Worm (Caenorhabditis elegans): ENCODE measurements around the gene dct-8.
"Not testable (repeated sequence)": the region's sequence is repeated elsewhere in the genome, so short reads cannot be mapped to it uniquely, and the experiment has no call there.

dct-8 gene

DNA sequence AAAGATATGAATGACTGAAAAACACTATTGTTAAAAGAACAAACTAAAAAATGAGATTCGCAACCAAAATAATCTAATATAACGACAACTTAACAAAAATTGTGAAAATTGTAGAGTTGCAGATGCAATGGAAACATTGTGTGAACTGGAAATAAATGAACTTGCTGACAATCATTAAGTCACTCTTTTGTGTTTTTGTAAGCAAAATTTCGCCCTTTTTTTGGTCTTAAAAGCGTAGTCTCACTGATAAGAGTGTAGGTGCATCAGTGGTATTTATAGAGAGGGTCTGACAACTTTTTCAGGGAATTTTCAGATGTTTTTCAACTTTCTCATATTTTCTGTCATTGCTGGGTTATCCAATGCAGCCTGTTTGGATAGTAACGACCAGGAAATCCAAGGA, 31.2 kb downstream of the dct-8 start, which contains the start of gene clec-68:
Gene clec-68, plus strand, starts transcription at position 301 of the 400 bp plus-strand sequence.
- TF ChIP-seq nhr-129 (tag; optimal IDR thresholded peaks at IDR 0.05) (no peak), elt-3 (tag; optimal IDR thresholded peaks at IDR 0.05) (no peak), mab-5 (tag; optimal IDR thresholded peaks at IDR 0.05) (no peak), mdl-1 (tag; optimal IDR thresholded peaks at IDR 0.05) (no peak), lin-13 (GFP tag; optimal IDR thresholded peaks at IDR 0.05) (no peak), unc-62 (GFP tag; optimal IDR thresholded peaks at IDR 0.05) (no peak), nhr-10 (tag; optimal IDR thresholded peaks at IDR 0.05) (no peak), dmd-4 (tag; optimal IDR thresholded peaks at IDR 0.05) (no peak), ceh-82 (tag; optimal IDR thresholded peaks at IDR 0.05) (no peak), nhr-6 (tag; optimal IDR thresholded peaks at IDR 0.05) (no peak), sma-9 (GFP tag; optimal IDR thresholded peaks at IDR 0.05) (no peak), sma-9 (tag; optimal IDR thresholded peaks at IDR 0.05) (no peak), ZK546.5 (tag; optimal IDR thresholded peaks at IDR 0.05) (no peak), gmeb-1 (tag; optimal IDR thresholded peaks at IDR 0.05) (no peak)

DNA sequence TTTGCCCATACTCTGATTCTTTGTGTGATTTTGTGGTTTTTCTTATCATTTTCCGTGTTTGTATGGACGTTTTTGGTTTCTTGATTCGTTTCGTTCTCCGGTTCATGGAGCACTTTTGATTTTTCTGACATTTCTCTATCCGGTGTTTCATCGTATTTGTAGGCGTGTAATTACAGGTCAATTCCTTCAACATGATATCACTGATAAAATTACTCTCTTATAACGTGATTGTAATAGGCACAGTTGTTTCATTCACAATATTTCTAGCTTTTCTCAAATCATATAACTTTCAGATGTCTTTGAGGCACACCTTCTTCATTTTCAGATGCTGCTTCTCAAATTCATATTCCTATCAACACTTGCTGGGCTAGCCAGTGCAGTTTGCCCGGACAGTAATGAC, 37.5 kb downstream of the dct-8 start, which contains the start of gene clec-70:
Gene clec-70, plus strand, starts transcription at position 301 of the 400 bp plus-strand sequence.
- not testable (repeated sequence) for TF ChIP-seq dmd-4 (tag; optimal IDR thresholded peaks at IDR 0.05); sma-3 (GFP tag; optimal IDR thresholded peaks at IDR 0.05); lin-13 (GFP tag; optimal IDR thresholded peaks at IDR 0.05)

DNA sequence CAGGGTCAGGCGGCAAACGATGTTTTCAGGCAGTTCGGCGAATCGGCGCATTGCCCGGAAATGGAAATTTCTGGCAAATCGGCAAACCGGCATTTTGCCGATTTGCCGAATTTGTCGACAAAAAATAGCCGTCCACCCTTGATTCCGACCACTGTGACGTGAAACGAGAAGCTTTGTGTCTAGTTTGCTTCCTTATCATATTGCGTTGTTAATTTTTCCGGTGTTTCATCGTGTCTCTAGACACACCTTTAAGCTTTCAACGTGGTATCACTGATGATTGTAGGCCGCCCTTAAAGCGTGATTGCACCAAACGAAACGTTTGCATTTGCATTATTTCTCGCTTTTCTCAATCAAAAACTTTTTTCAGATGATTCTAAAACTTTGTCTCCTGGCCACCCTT, 42.2 kb downstream of the dct-8 start, which contains the start of gene clec-71:
Gene clec-71, plus strand, starts transcription at position 362 of the 400 bp plus-strand sequence.
- no peak for TF ChIP-seq nhr-129 (tag; optimal IDR thresholded peaks at IDR 0.05)
- TF ChIP-seq nhr-6 (tag; optimal IDR thresholded peaks at IDR 0.05), result no peak
- TF ChIP-seq sma-9 (GFP tag; optimal IDR thresholded peaks at IDR 0.05), result no peak
- TF ChIP-seq sma-9 (tag; optimal IDR thresholded peaks at IDR 0.05), result no peak
- TF ChIP-seq nhr-237 (tag; optimal IDR thresholded peaks at IDR 0.05), result no peak
- no peak for TF ChIP-seq ztf-1 (GFP tag; conservative IDR thresholded peaks at IDR 0.05)
- TF ChIP-seq dmd-4 (tag; optimal IDR thresholded peaks at IDR 0.05), result no peak
- no peak for TF ChIP-seq R02D3.7 (tag; optimal IDR thresholded peaks at IDR 0.05)
- TF ChIP-seq crh-2 (tag; optimal IDR thresholded peaks at IDR 0.05), result no peak
- TF ChIP-seq nhr-21 (tag; optimal IDR thresholded peaks at IDR 0.05), result no peak
- TF ChIP-seq lin-13 (GFP tag; optimal IDR thresholded peaks at IDR 0.05), result no peak

DNA sequence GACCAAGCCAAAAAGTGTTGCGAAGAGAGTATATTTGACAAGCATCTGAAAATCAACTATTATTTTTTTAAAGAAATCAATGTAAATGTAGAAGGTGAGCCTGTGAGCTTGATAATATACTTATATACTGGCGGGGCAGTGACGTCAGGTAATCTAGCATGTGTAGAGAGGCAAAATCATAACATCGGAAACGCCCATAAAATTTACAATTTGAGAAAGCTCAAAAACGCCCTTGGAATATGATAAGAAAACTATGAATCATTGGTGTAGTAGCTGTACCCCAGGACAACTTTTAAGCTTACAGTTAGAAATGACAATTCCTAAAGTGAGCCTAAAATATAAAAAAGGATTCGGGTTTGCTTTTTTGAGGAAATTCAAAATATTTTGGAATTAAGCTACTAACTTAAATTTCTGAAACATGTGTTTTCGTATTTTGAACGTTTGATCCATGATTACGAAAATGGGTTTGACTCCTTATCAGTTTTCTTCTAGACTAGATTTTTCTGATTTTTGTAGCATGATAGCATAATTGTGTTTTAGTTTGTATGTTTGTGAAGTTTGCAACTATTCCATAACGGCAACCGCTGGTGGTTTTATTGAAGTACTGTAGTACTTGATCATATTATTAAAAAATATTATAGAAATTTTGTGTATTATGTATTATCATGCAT, 46.9 kb downstream of the dct-8 start, which contains the start of gene clec-174:
Gene clec-174, minus strand, starts transcription at position 51 of the 671 bp plus-strand sequence.
- TF ChIP-seq elt-3 (tag; optimal IDR thresholded peaks at IDR 0.05), result no peak
- TF ChIP-seq ama-1 (optimal IDR thresholded peaks at IDR 0.05), result no peak
- no peak for TF ChIP-seq ztf-4 (tag; optimal IDR thresholded peaks at IDR 0.05)
- TF ChIP-seq skn-1 (tag; optimal IDR thresholded peaks at IDR 0.05), result no peak

DNA sequence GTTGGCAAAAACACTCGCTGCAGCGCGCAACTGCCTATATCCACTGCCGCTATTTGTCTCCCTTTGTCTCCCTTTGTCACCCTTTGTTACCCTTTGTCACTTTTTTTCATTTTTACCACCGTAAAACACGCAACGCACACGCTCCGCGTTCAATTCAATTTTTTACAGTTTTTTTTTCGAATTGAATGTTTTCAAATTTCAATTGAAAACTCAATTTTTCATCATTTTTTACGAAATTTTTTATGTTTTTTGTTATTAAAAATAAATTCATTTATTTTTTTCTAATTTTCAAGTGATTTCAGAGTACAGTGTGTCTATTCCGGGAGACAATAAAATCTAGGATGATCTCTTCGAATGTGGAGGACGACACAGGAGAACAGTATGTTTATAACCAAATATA, 48.1 kb downstream of the dct-8 start, which contains the start of gene Y46C8AL.11:
Gene Y46C8AL.11, plus strand, starts transcription at position 301 of the 400 bp plus-strand sequence.
- TF ChIP-seq nhr-77 (tag; optimal IDR thresholded peaks at IDR 0.05), result no peak
- no peak for TF ChIP-seq zag-1 (tag; optimal IDR thresholded peaks at IDR 0.05)
- TF ChIP-seq nhr-10 (tag; optimal IDR thresholded peaks at IDR 0.05), result no peak
- TF ChIP-seq nhr-11 (tag; optimal IDR thresholded peaks at IDR 0.05), result no peak
- TF ChIP-seq sem-4 (tag; optimal IDR thresholded peaks at IDR 0.05), result no peak
- no peak for TF ChIP-seq unc-39 (tag; optimal IDR thresholded peaks at IDR 0.05)
- TF ChIP-seq gmeb-1 (tag; optimal IDR thresholded peaks at IDR 0.05), result no peak
- TF ChIP-seq lsy-2 (tag; optimal IDR thresholded peaks at IDR 0.05), result no peak
- no peak for TF ChIP-seq unc-62 (GFP tag; optimal IDR thresholded peaks at IDR 0.05)
- no peak for TF ChIP-seq mab-5 (tag; optimal IDR thresholded peaks at IDR 0.05)

DNA sequence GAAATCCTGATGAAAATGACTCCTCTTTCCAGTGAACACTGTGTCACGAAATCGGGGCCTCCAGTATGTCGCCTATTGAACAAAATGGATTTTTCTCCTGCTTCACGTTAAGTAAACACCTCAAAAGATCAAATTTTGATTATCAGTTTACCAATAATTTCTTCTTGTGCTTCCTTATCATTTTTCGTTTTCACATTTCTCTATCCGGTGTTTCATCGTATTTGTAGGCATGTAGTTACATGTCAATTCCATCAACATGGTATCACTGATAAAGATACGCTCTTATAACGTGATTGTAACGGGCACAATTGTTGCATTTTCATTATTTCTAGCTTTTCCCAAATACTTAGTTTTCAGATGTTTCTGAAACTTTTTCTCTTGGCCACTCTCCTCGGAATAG, 49.6 kb downstream of the dct-8 start, which contains the start of gene clec-72:
Gene clec-72, plus strand, starts transcription at position 358 of the 400 bp plus-strand sequence.
- peak; percentile 5 for TF ChIP-seq gmeb-1 (tag; optimal IDR thresholded peaks at IDR 0.05)
- TF ChIP-seq fos-1 (tag; optimal IDR thresholded peaks at IDR 0.05), result peak; percentile 98
- peak; percentile 18 for TF ChIP-seq crh-2 (tag; optimal IDR thresholded peaks at IDR 0.05)
- peak; percentile 11 for TF ChIP-seq skn-1 (tag; optimal IDR thresholded peaks at IDR 0.05)
- TF ChIP-seq unc-55 (GFP tag; optimal IDR thresholded peaks at IDR 0.05), result no peak
- TF ChIP-seq alr-1 (tag; optimal IDR thresholded peaks at IDR 0.05), result no peak
- TF ChIP-seq Y55F3AM.14 (GFP tag; optimal IDR thresholded peaks at IDR 0.05), result no peak
- peak; percentile 50 for TF ChIP-seq sma-9 (GFP tag; optimal IDR thresholded peaks at IDR 0.05)
- no peak for TF ChIP-seq sma-9 (tag; optimal IDR thresholded peaks at IDR 0.05)
